Worm (Caenorhabditis elegans): Measurements from ENCODE around the gene C50H11.8.
"Not testable (repeated sequence)": the region's sequence is repeated elsewhere in the genome, so short reads cannot be mapped to it uniquely, and the experiment has no call there.

Gene C50H11.8

ce11 chrV:3069101-3069500 is 14.7 kb downstream of the C50H11.8 start, which contains the start of gene str-40:
str-40 (minus strand) TSS chrV:3069201.
- TF ChIP-seq ztf-23 (GFP tag; IDR thresholded peaks at IDR 0.05): no peak
- no peak for TF ChIP-seq cog-1 (tag; optimal IDR thresholded peaks at IDR 0.05)
- no peak for TF ChIP-seq med-1 (GFP tag; optimal IDR thresholded peaks at IDR 0.05; ENCODE audit: insufficient read depth)
- no peak for TF ChIP-seq T22C8.4 (GFP tag; IDR thresholded peaks at IDR 0.05)
- no peak for TF ChIP-seq ref-1 (GFP tag; conservative IDR thresholded peaks at IDR 0.05)
- TF ChIP-seq flt-1 (GFP tag; IDR thresholded peaks at IDR 0.05): no peak
- TF ChIP-seq ztf-29 (GFP tag; IDR thresholded peaks at IDR 0.05): no peak
- TF ChIP-seq tab-1 (GFP tag; IDR thresholded peaks at IDR 0.05): no peak
- TF ChIP-seq klf-2 (GFP tag; conservative IDR thresholded peaks at IDR 0.05): no peak

- TF ChIP-seq ref-1 (GFP tag; conservative IDR thresholded peaks at IDR 0.05) (no peak), klf-2 (GFP tag; conservative IDR thresholded peaks at IDR 0.05) (no peak), ztf-23 (GFP tag; IDR thresholded peaks at IDR 0.05) (no peak), med-1 (GFP tag; optimal IDR thresholded peaks at IDR 0.05; ENCODE audit: insufficient read depth) (no peak), cog-1 (tag; optimal IDR thresholded peaks at IDR 0.05) (no peak), flt-1 (GFP tag; IDR thresholded peaks at IDR 0.05) (no peak), ztf-29 (GFP tag; IDR thresholded peaks at IDR 0.05) (no peak), tab-1 (GFP tag; IDR thresholded peaks at IDR 0.05) (no peak), T22C8.4 (GFP tag; IDR thresholded peaks at IDR 0.05) (no peak)
These were observed 17.2 kb downstream of the C50H11.8 start, which contains the start of gene C50H11.13 for ce11 chrV:3071548-3071947. C50H11.13 (minus strand) TSS chrV:3071648.

- no peak for TF ChIP-seq tab-1 (GFP tag; IDR thresholded peaks at IDR 0.05)
- no peak for TF ChIP-seq T22C8.4 (GFP tag; IDR thresholded peaks at IDR 0.05)
- TF ChIP-seq ref-1 (GFP tag; conservative IDR thresholded peaks at IDR 0.05): no peak
- TF ChIP-seq ztf-23 (GFP tag; IDR thresholded peaks at IDR 0.05): no peak
- TF ChIP-seq med-1 (GFP tag; optimal IDR thresholded peaks at IDR 0.05; ENCODE audit: insufficient read depth): no peak
- no peak for TF ChIP-seq flt-1 (GFP tag; IDR thresholded peaks at IDR 0.05)
- no peak for TF ChIP-seq klf-2 (GFP tag; conservative IDR thresholded peaks at IDR 0.05)
- no peak for TF ChIP-seq ztf-29 (GFP tag; IDR thresholded peaks at IDR 0.05)
- no peak for TF ChIP-seq cog-1 (tag; optimal IDR thresholded peaks at IDR 0.05)
These were observed 26.4 kb downstream of the C50H11.8 start, which contains the start of gene srt-5 for ce11 chrV:3080792-3081191. srt-5 (minus strand) TSS chrV:3080892.

ce11 chrV:3081471-3081870 is 27.1 kb downstream of the C50H11.8 start, which contains the start of gene srt-7:
srt-7 (plus strand) TSS chrV:3081771.
- TF ChIP-seq tab-1 (GFP tag; IDR thresholded peaks at IDR 0.05) (no peak), cog-1 (tag; optimal IDR thresholded peaks at IDR 0.05) (no peak)

- TF ChIP-seq tab-1 (GFP tag; IDR thresholded peaks at IDR 0.05): no peak
- no peak for TF ChIP-seq flt-1 (GFP tag; IDR thresholded peaks at IDR 0.05)
- no peak for TF ChIP-seq T22C8.4 (GFP tag; IDR thresholded peaks at IDR 0.05)
- TF ChIP-seq ztf-23 (GFP tag; IDR thresholded peaks at IDR 0.05): no peak
- TF ChIP-seq ztf-29 (GFP tag; IDR thresholded peaks at IDR 0.05): no peak
- TF ChIP-seq med-1 (GFP tag; optimal IDR thresholded peaks at IDR 0.05; ENCODE audit: insufficient read depth): no peak
- TF ChIP-seq cog-1 (tag; optimal IDR thresholded peaks at IDR 0.05): no peak
- no peak for TF ChIP-seq ref-1 (GFP tag; conservative IDR thresholded peaks at IDR 0.05)
- TF ChIP-seq klf-2 (GFP tag; conservative IDR thresholded peaks at IDR 0.05): no peak
These were observed 31.9 kb downstream of the C50H11.8 start, which contains the start of gene srt-8 for ce11 chrV:3086260-3086659. srt-8 (plus strand) TSS chrV:3086560.

- TF ChIP-seq ztf-23 (GFP tag; IDR thresholded peaks at IDR 0.05) (no peak), tab-1 (GFP tag; IDR thresholded peaks at IDR 0.05) (no peak), ztf-29 (GFP tag; IDR thresholded peaks at IDR 0.05) (no peak), ref-1 (GFP tag; conservative IDR thresholded peaks at IDR 0.05) (no peak), med-1 (GFP tag; optimal IDR thresholded peaks at IDR 0.05; ENCODE audit: insufficient read depth) (no peak), flt-1 (GFP tag; IDR thresholded peaks at IDR 0.05) (no peak), cog-1 (tag; optimal IDR thresholded peaks at IDR 0.05) (no peak), klf-2 (GFP tag; conservative IDR thresholded peaks at IDR 0.05) (no peak), T22C8.4 (GFP tag; IDR thresholded peaks at IDR 0.05) (no peak)
These were observed 34.4 kb downstream of the C50H11.8 start, which contains the start of gene acs-21 for ce11 chrV:3088768-3089167. acs-21 (plus strand) TSS chrV:3089068.

ce11 chrV:3094351-3094750 is 40.0 kb downstream of the C50H11.8 start, which contains the start of gene cyp-33C9:
cyp-33C9 (minus strand) TSS chrV:3094561.
- TF ChIP-seq flt-1 (GFP tag; IDR thresholded peaks at IDR 0.05) (no peak), klf-2 (GFP tag; conservative IDR thresholded peaks at IDR 0.05) (no peak), tab-1 (GFP tag; IDR thresholded peaks at IDR 0.05) (no peak), T22C8.4 (GFP tag; IDR thresholded peaks at IDR 0.05) (no peak), ztf-23 (GFP tag; IDR thresholded peaks at IDR 0.05) (no peak), ref-1 (GFP tag; conservative IDR thresholded peaks at IDR 0.05) (no peak), ztf-29 (GFP tag; IDR thresholded peaks at IDR 0.05) (no peak), cog-1 (tag; optimal IDR thresholded peaks at IDR 0.05) (no peak), med-1 (GFP tag; optimal IDR thresholded peaks at IDR 0.05; ENCODE audit: insufficient read depth) (no peak)

- no peak for TF ChIP-seq klf-2 (GFP tag; conservative IDR thresholded peaks at IDR 0.05)
- TF ChIP-seq T22C8.4 (GFP tag; IDR thresholded peaks at IDR 0.05): no peak
- no peak for TF ChIP-seq ztf-29 (GFP tag; IDR thresholded peaks at IDR 0.05)
- TF ChIP-seq cog-1 (tag; optimal IDR thresholded peaks at IDR 0.05): no peak
These were observed 46.2 kb downstream of the C50H11.8 start for ce11 chrV:3100527-3100926.

ce11 chrV:3102049-3102448 is 47.7 kb downstream of the C50H11.8 start, which contains the start of gene Y73C8C.4:
Y73C8C.4 (minus strand) TSS chrV:3102149.
- TF ChIP-seq cog-1 (tag; optimal IDR thresholded peaks at IDR 0.05); ref-1 (GFP tag; conservative IDR thresholded peaks at IDR 0.05); flt-1 (GFP tag; IDR thresholded peaks at IDR 0.05): not testable (repeated sequence)

ce11 chrV:3104134-3104533 is 49.8 kb downstream of the C50H11.8 start, which contains the start of gene str-66:
str-66 (minus strand) TSS chrV:3104234.
- TF ChIP-seq med-1 (GFP tag; optimal IDR thresholded peaks at IDR 0.05; ENCODE audit: insufficient read depth): no peak
- TF ChIP-seq ref-1 (GFP tag; conservative IDR thresholded peaks at IDR 0.05): no peak
